Worm (Caenorhabditis elegans) whole organism, L4 larva: Measurements from ENCODE around the gene F19F10.3.
A peak's percentile ranks its signal among the peaks of the same experiment; 100 is the strongest.

Experiments
- F44E2.7 ChIP-seq: fragments of 200-800 bp; sonication (Bioruptor generic); IDR thresholded peaks from 2 replicates; pipeline ENCODE4 v2.1.2; 2022; ENCODE audit warnings: missing genetic modification characterization, missing compliant biosample characterization
- R02D3.7 ChIP-seq: fragments of 150-350 bp; sonication (generic microtip); optimal IDR thresholded peaks from 3 replicates; lab custom pipeline; 2014; ENCODE audit warnings: missing biosample characterization, missing genetic modification characterization
- T20F7.1 ChIP-seq: fragments of 200-800 bp; sonication (Bioruptor generic); optimal IDR thresholded peaks from 2 replicates; lab custom pipeline; 2018; ENCODE audit warnings: mild to moderate bottlenecking, missing genetic modification characterization, missing compliant biosample characterization
- ceh-44 ChIP-seq: fragments of 200-800 bp; sonication (Bioruptor generic); IDR thresholded peaks from 2 replicates; pipeline ENCODE4 v1.3.6; 2022; ENCODE audit warnings: missing genetic modification reagents, missing genetic modification characterization, missing compliant biosample characterization
- ceh-62 ChIP-seq: sonication (generic microtip); optimal IDR thresholded peaks from 2 replicates; lab custom pipeline; 2017; ENCODE audit warnings: missing biosample characterization, missing genetic modification characterization
- cey-2 ChIP-seq: sonication (generic microtip); optimal IDR thresholded peaks from 3 replicates; lab custom pipeline; 2017; ENCODE audit warnings: missing genetic modification characterization, mild to moderate bottlenecking, missing compliant biosample characterization, antibody characterized with exemption, borderline replicate concordance; ENCODE audit not compliant: insufficient read depth
- ctbp-1 ChIP-seq: fragments of 200-800 bp; sonication (Bioruptor generic); IDR thresholded peaks from 2 replicates; pipeline ENCODE4 v1.3.6; 2022; ENCODE audit warnings: missing genetic modification reagents, missing genetic modification characterization, missing compliant biosample characterization
- daf-12 ChIP-seq: fragments of 150-350 bp; optimal IDR thresholded peaks from 2 replicates; lab custom pipeline; 2014; ENCODE audit warnings: missing biosample characterization, missing genetic modification reagents, missing genetic modification characterization
- dmd-6 ChIP-seq: fragments of 200-800 bp; sonication (Bioruptor generic); IDR thresholded peaks from 2 replicates; pipeline ENCODE4 v1.3.6; 2022; ENCODE audit warnings: missing genetic modification reagents, missing genetic modification characterization, missing compliant biosample characterization
- dmd-8 ChIP-seq: fragments of 200-800 bp; sonication (Bioruptor generic); IDR thresholded peaks from 2 replicates; pipeline ENCODE4 v1.3.6; 2022; ENCODE audit warnings: missing genetic modification characterization, missing compliant biosample characterization
- dpl-1 ChIP-seq: fragments of 150-350 bp; optimal IDR thresholded peaks from 2 replicates; lab custom pipeline; 2014; ENCODE audit warnings: missing biosample characterization, missing genetic modification reagents, missing genetic modification characterization
- fkh-10 ChIP-seq: fragments of 150-350 bp; optimal IDR thresholded peaks from 2 replicates; lab custom pipeline; 2014; ENCODE audit warnings: missing biosample characterization, missing genetic modification reagents, missing genetic modification characterization
- hif-1 ChIP-seq, 2 experiments: sonication (generic microtip); optimal IDR thresholded peaks; 2 replicates each; lab custom pipeline; 2016 to 2017; ENCODE audit warnings: missing compliant biosample characterization in 2 of 2, missing genetic modification characterization in 2 of 2, missing genetic modification reagents in 2 of 2, missing genotype in 2 of 2, mild to moderate bottlenecking in 1 of 2
- hlh-11 ChIP-seq: fragments of 200-800 bp; sonication (Bioruptor generic); optimal IDR thresholded peaks from 2 replicates; lab custom pipeline; 2018; ENCODE audit warnings: mild to moderate bottlenecking, missing genetic modification characterization, missing compliant biosample characterization
- lim-7 ChIP-seq: fragments of 200-800 bp; sonication (Bioruptor generic); IDR thresholded peaks from 2 replicates; pipeline ENCODE4 v1.3.6; 2022; ENCODE audit warnings: missing genetic modification characterization, missing compliant biosample characterization
- lin-13 ChIP-seq: fragments of 150-350 bp; optimal IDR thresholded peaks from 2 replicates; lab custom pipeline; 2014; ENCODE audit warnings: missing biosample characterization, missing genetic modification reagents, missing genetic modification characterization
- lin-15B ChIP-seq: fragments of 150-350 bp; sonication (generic microtip); optimal IDR thresholded peaks from 3 replicates; lab custom pipeline; 2014; ENCODE audit warnings: missing biosample characterization, missing genetic modification characterization
- lin-38 ChIP-seq: fragments of 200-800 bp; sonication (Bioruptor generic); IDR thresholded peaks from 2 replicates; pipeline ENCODE4 v1.3.6; 2022; ENCODE audit warnings: missing genetic modification reagents, missing genetic modification characterization, missing compliant biosample characterization
- lin-39 ChIP-seq: fragments of 150-350 bp; optimal IDR thresholded peaks from 2 replicates; lab custom pipeline; 2014; ENCODE audit warnings: missing biosample characterization, missing genetic modification reagents, missing genetic modification characterization
- lir-3 ChIP-seq: sonication (generic microtip); optimal IDR thresholded peaks from 2 replicates; lab custom pipeline; 2016; ENCODE audit warnings: mild to moderate bottlenecking, missing genetic modification characterization, missing compliant biosample characterization
- lsy-2 ChIP-seq, 2 experiments: fragments of 150-350 bp in 1 of 2; sonication (generic microtip) in 1 of 2; optimal IDR thresholded peaks; 2 replicates each; lab custom pipeline; 2014 to 2017; ENCODE audit warnings: missing biosample characterization in 2 of 2, missing genetic modification characterization in 2 of 2
- madf-5 ChIP-seq, 2 experiments: fragments of 200-800 bp; sonication (Bioruptor generic); IDR thresholded peaks; 2 replicates each; pipeline ENCODE4 v1.3.6; 2022; ENCODE audit warnings: missing compliant biosample characterization in 2 of 2, missing genetic modification characterization in 2 of 2
- mdt-29 ChIP-seq: fragments of 200-800 bp; sonication (Bioruptor generic); IDR thresholded peaks from 2 replicates; pipeline ENCODE4 v1.3.6; 2022; ENCODE audit warnings: missing genetic modification reagents, missing genetic modification characterization, missing compliant biosample characterization
- mxl-2 ChIP-seq: fragments of 200-800 bp; sonication (Bioruptor generic); conservative IDR thresholded peaks from 2 replicates; pipeline ENCODE4 v1.3.6; 2022; ENCODE audit warnings: missing genetic modification reagents, missing genetic modification characterization, missing compliant biosample characterization
- nhr-10 ChIP-seq: fragments of 150-350 bp; optimal IDR thresholded peaks from 2 replicates; lab custom pipeline; 2014; ENCODE audit warnings: missing biosample characterization, missing genetic modification characterization
- nhr-237 ChIP-seq: sonication (generic microtip); optimal IDR thresholded peaks from 2 replicates; lab custom pipeline; 2017; ENCODE audit warnings: missing biosample characterization, missing genetic modification characterization
- nhr-28 ChIP-seq: fragments of 150-350 bp; optimal IDR thresholded peaks from 2 replicates; lab custom pipeline; 2014; ENCODE audit warnings: missing biosample characterization, missing genetic modification characterization
- nhr-41 ChIP-seq: fragments of 200-800 bp; sonication (Bioruptor generic); IDR thresholded peaks from 2 replicates; pipeline ENCODE4 v1.3.6; 2022; ENCODE audit warnings: missing genetic modification reagents, missing genetic modification characterization, missing compliant biosample characterization
- nhr-6 ChIP-seq: fragments of 150-350 bp; optimal IDR thresholded peaks from 2 replicates; lab custom pipeline; 2014; ENCODE audit warnings: missing biosample characterization, missing genetic modification characterization
- rbr-2 ChIP-seq: sonication (generic microtip); optimal IDR thresholded peaks from 2 replicates; lab custom pipeline; 2016; ENCODE audit warnings: missing genotype, missing genetic modification characterization, missing compliant biosample characterization
- sdz-12 ChIP-seq: fragments of 200-800 bp; sonication (Bioruptor generic); optimal IDR thresholded peaks from 2 replicates; lab custom pipeline; 2018; ENCODE audit warnings: mild to moderate bottlenecking, missing genetic modification characterization, missing compliant biosample characterization
- spr-1 ChIP-seq: sonication (generic microtip); optimal IDR thresholded peaks from 2 replicates; lab custom pipeline; 2016; ENCODE audit warnings: mild to moderate bottlenecking, missing genetic modification characterization, missing compliant biosample characterization
- unc-130 ChIP-seq: sonication (generic microtip); optimal IDR thresholded peaks from 2 replicates; lab custom pipeline; 2016; ENCODE audit warnings: missing genetic modification reagents, missing genetic modification characterization, missing compliant biosample characterization
- unc-62 ChIP-seq, 3 experiments: fragments of 150-350 bp in 1 of 3; sonication (generic microtip); optimal IDR thresholded peaks in 2 of 3; peaks in 1 of 3; 1 replicate in 1 of 3; 2 replicates in 2 of 3; lab custom pipeline; 2014 to 2017; ENCODE audit warnings: missing biosample characterization in 3 of 3, missing genetic modification characterization in 3 of 3, missing genetic modification reagents in 3 of 3, missing genotype in 1 of 3
- vab-7 ChIP-seq: fragments of 200-800 bp; sonication (Bioruptor generic); IDR thresholded peaks from 2 replicates; pipeline ENCODE4 v1.3.6; 2022; ENCODE audit warnings: missing genetic modification reagents, missing genetic modification characterization, missing compliant biosample characterization
- zfp-2 ChIP-seq: sonication (generic microtip); optimal IDR thresholded peaks from 2 replicates; lab custom pipeline; 2016; ENCODE audit warnings: mild to moderate bottlenecking, missing genetic modification characterization, missing compliant biosample characterization
- zip-11 ChIP-seq: fragments of 200-800 bp; sonication (Bioruptor generic); IDR thresholded peaks from 2 replicates; pipeline ENCODE4 v1.3.6; 2022; ENCODE audit warnings: missing genetic modification characterization, missing compliant biosample characterization
- zip-2 ChIP-seq: fragments of 150-350 bp; optimal IDR thresholded peaks from 2 replicates; lab custom pipeline; 2014; ENCODE audit warnings: missing biosample characterization, missing genetic modification characterization

F19F10.3 gene

DNA sequence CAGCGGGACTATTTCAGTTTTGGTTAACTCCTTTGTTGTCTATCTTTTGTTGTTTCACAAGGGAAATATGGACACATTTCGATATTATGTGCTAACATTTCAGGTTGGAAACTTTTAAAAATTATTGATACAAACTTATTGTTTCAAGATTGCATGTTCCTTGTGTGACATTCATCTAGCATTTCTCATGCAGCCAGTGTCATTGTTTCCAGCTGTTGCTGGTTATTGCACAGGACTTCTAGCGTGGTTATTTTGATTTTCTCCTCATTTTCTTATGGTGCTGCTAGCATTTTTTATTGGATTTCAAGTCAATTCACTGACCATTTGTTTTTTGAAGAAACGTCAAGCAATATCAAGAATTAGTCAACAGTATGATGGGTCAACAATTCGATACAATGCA lies 4.0 kb downstream of the F19F10.3 start:
- peak in 1 of 2 experiments; percentile 34 for TF ChIP-seq unc-62 (GFP tag; optimal IDR thresholded peaks at IDR 0.05 in 1 of 2; lab: Kevin White, UChicago)
- TF ChIP-seq unc-62 (tag; optimal IDR thresholded peaks at IDR 0.05; lab: Kevin White, UChicago): no peak
- TF ChIP-seq F44E2.7 (GFP tag; lab: Robert Waterston, UW): no peak
- no peak for TF ChIP-seq hlh-11 (tag; lab: Kevin White, UChicago)
- no peak for TF ChIP-seq sdz-12 (GFP tag; lab: Kevin White, UChicago)
- TF ChIP-seq lin-38: no peak
- TF ChIP-seq vab-7 (GFP tag; lab: Robert Waterston, UW): no peak
- no peak for TF ChIP-seq lin-13
- no peak for TF ChIP-seq lsy-2 (tag; optimal IDR thresholded peaks at IDR 0.05; lab: Kevin White, UChicago)

DNA sequence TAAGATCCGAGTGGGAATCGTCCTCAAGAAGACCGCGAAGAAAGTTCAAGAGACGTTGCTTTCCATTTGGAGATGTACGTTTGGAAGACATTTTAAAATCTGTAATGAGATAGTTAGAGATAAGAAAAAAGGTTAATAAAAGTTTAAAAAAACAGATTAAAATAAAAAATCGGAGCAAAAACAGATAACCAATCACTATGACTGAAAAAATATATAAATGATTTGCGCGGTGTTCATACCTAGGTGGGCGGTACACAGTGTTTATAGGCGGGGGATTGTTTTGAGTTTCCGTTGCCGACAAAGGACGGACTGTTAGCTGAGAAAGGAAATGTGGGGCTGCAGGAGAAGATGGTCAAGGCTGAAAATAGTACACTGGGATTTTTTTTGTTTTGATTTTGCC lies 6.8 kb downstream of the F19F10.3 start, which contains the start of gene ets-7:
Gene ets-7, minus strand, starts transcription at position 101 of the 400 bp plus-strand sequence.
- no peak for TF ChIP-seq cey-2 (tag; lab: Kevin White, UChicago)
- TF ChIP-seq vab-7 (GFP tag; lab: Robert Waterston, UW): no peak
- TF ChIP-seq ctbp-1: no peak
- TF ChIP-seq lir-3: no peak
- TF ChIP-seq nhr-237 (tag; lab: Kevin White, UChicago): no peak
- TF ChIP-seq rbr-2 (tag; lab: Kevin White, UChicago): no peak
- no peak for TF ChIP-seq fkh-10 (GFP tag; lab: Kevin White, UChicago)
- no peak for TF ChIP-seq mdt-29 (GFP tag; lab: Robert Waterston, UW)
- no peak for TF ChIP-seq F44E2.7 (GFP tag; lab: Robert Waterston, UW)
- no peak for TF ChIP-seq unc-62 (GFP tag; optimal IDR thresholded peaks at IDR 0.05 in 1 of 2; lab: Kevin White, UChicago)
- no peak for TF ChIP-seq unc-62 (tag; optimal IDR thresholded peaks at IDR 0.05; lab: Kevin White, UChicago)
- no peak for TF ChIP-seq nhr-6 (tag; lab: Kevin White, UChicago)
- no peak for TF ChIP-seq nhr-28
- no peak for TF ChIP-seq T20F7.1 (GFP tag; lab: Kevin White, UChicago)
- TF ChIP-seq lim-7 (GFP tag; lab: Robert Waterston, UW): no peak
- no peak for TF ChIP-seq dmd-6 (GFP tag; lab: Robert Waterston, UW)
- TF ChIP-seq mxl-2 (GFP tag; lab: Robert Waterston, UW): no peak
- TF ChIP-seq ceh-44 (GFP tag; lab: Robert Waterston, UW): no peak
- TF ChIP-seq lin-15B (tag; lab: Kevin White, UChicago): no peak
- TF ChIP-seq nhr-10 (tag; lab: Kevin White, UChicago): no peak

DNA sequence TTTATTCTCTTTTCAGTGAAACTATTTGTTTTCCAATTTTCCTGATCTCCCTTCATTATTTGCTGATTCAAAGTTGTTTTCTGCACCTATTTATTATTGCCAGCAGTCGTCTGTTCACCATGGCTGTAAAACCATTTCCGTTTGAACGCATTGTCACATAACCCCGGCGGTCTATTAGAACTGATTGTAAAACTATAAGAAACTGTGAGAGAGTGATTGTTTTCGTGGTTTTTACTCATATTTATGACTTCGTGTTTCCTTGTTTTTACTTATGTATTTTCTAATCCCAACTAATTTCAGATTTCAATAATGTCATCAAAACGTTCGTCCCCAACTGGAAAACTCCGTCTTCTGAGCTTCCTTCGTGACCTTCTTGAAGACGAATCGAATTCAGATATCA lies 11.0 kb downstream of the F19F10.3 start, which contains the start of gene F19F10.1:
Gene F19F10.1, plus strand, starts transcription at position 301 of the 400 bp plus-strand sequence.
- TF ChIP-seq zfp-2 (tag; lab: Kevin White, UChicago): no peak
- no peak for TF ChIP-seq R02D3.7 (tag; lab: Kevin White, UChicago)
- no peak for TF ChIP-seq hif-1 (tag; optimal IDR thresholded peaks at IDR 0.05; lab: Kevin White, UChicago)
- no peak for TF ChIP-seq dmd-6 (GFP tag; lab: Robert Waterston, UW)
- no peak for TF ChIP-seq zip-11 (GFP tag; lab: Robert Waterston, UW)
- no peak for TF ChIP-seq unc-130 (GFP tag; lab: Kevin White, UChicago)
- TF ChIP-seq unc-62 (GFP tag; optimal IDR thresholded peaks at IDR 0.05 in 1 of 2; lab: Kevin White, UChicago): no peak
- no peak for TF ChIP-seq unc-62 (tag; optimal IDR thresholded peaks at IDR 0.05; lab: Kevin White, UChicago)
- no peak for TF ChIP-seq lin-39 (tag; lab: Kevin White, UChicago)
- no peak for TF ChIP-seq dpl-1 (GFP tag; lab: Kevin White, UChicago)
- no peak for TF ChIP-seq ctbp-1
- TF ChIP-seq sdz-12 (GFP tag; lab: Kevin White, UChicago): no peak
- TF ChIP-seq fkh-10 (GFP tag; lab: Kevin White, UChicago): no peak
- no peak for TF ChIP-seq daf-12 (tag; lab: Kevin White, UChicago)
- TF ChIP-seq madf-5 (GFP tag; IDR thresholded peaks at IDR 0.05; lab: Robert Waterston, UW): no peak
- no peak for TF ChIP-seq mxl-2 (GFP tag; lab: Robert Waterston, UW)
- TF ChIP-seq, all 104 proteins: peak for 0

DNA sequence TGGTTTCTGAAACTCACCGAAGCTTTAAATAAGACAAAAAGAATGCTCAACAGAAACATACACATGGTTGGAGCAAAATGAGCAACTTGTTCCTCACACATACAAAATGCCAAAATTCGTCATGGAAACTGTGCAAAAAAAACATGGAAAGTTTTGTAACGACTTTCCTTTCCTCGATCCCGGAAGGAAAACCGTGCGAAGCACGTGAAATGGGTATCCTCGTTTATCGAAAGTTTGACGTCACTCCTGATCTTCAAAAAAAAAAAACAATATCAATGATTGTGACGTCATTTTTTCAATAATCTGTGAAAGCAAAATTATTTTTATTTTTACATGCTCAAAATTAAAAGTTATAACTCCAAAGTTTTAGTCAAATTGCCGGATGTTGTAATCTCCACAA lies 18.4 kb downstream of the F19F10.3 start, which contains the start of gene clec-212:
Gene clec-212, minus strand, starts transcription at position 101 of the 400 bp plus-strand sequence.
- TF ChIP-seq dpl-1 (GFP tag; lab: Kevin White, UChicago) (no peak), dmd-8 (GFP tag; lab: Robert Waterston, UW) (no peak), spr-1 (tag; lab: Kevin White, UChicago) (no peak), nhr-41 (no peak), nhr-6 (tag; lab: Kevin White, UChicago) (no peak), zip-2 (no peak), ceh-62 (tag; lab: Kevin White, UChicago) (no peak)
